Worm (Caenorhabditis elegans) whole organism, L2 larva: ENCODE data around the gene C09G9.8.

Source experiments
- ceh-82 ChIP-seq: fragments of 150-350 bp; optimal IDR thresholded peaks from 2 replicates; lab custom pipeline; 2014; ENCODE audit warnings: missing biosample characterization, missing genetic modification characterization
- gmeb-1 ChIP-seq: fragments of 150-350 bp; optimal IDR thresholded peaks from 2 replicates; lab custom pipeline; 2014; ENCODE audit warnings: missing biosample characterization, missing genetic modification characterization
- nhr-11 ChIP-seq: fragments of 150-350 bp; optimal IDR thresholded peaks from 2 replicates; lab custom pipeline; 2014; ENCODE audit warnings: missing biosample characterization, missing genetic modification characterization
- nhr-25 ChIP-seq: fragments of 150-350 bp; sonication (generic microtip); optimal IDR thresholded peaks from 3 replicates; lab custom pipeline; 2014; ENCODE audit warnings: missing biosample characterization, missing genetic modification characterization

DNA sequence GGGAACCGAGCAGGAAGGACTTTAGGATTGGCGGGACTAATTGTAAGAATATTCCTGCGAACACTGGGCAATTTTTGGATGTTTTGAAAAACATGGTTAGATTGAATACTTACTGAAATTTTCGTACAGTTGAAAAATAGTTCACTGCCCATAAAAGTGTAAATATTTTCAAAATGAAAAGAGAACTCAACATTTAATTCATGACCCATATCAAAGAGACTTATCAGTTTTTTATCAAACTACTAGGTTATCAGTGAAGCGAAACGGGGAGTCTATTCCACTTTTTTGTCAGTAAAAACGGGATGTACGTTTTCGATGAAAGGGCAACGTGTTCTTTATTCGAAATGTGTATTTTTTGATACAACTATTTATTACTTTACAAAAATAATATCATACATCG lies 35.4 kb upstream of the C09G9.8 start:
- TF ChIP-seq nhr-25 (tag; lab: Kevin White, UChicago): no peak
- no peak for TF ChIP-seq nhr-11 (tag; lab: Kevin White, UChicago)
- TF ChIP-seq ceh-82: no peak
- TF ChIP-seq gmeb-1: no peak
